Worm (Caenorhabditis elegans): ENCODE data around the gene stt-3.

ce11 chrIII:6207046-6207445, 41.4 kb upstream of the stt-3 start:
- TF ChIP-seq unc-39 (tag; optimal IDR thresholded peaks at IDR 0.05) = no peak
- no peak for TF ChIP-seq ama-1 (optimal IDR thresholded peaks at IDR 0.05)
- no peak for TF ChIP-seq ceh-82 (tag; optimal IDR thresholded peaks at IDR 0.05)
- no peak for TF ChIP-seq zag-1 (tag; optimal IDR thresholded peaks at IDR 0.05)
- no peak for TF ChIP-seq fkh-10 (GFP tag; optimal IDR thresholded peaks at IDR 0.05)
- no peak for TF ChIP-seq nhr-28 (tag; optimal IDR thresholded peaks at IDR 0.05)
- no peak for TF ChIP-seq fos-1 (tag; optimal IDR thresholded peaks at IDR 0.05)
- TF ChIP-seq nhr-237 (tag; optimal IDR thresholded peaks at IDR 0.05) = no peak
- no peak for TF ChIP-seq egl-5 (tag; optimal IDR thresholded peaks at IDR 0.05)
- no peak for TF ChIP-seq tbx-2 (tag; optimal IDR thresholded peaks at IDR 0.05)

Measured in whole organism, L3 larva.